Comparison of ENCODE assay signal across 5 fruit fly cellular contexts in genomic region chr2L:8104094-8104493, dm6.
TF ChIP-seq lines count a peak whose summit lies in the region.

No protein-coding gene starts in this region.

- TF ChIP-seq CTCF in whole organism, embryonic (GFP tag; optimal IDR thresholded peaks at IDR 0.05; lab: Kevin White, UChicago) = no peak

TF ChIP-seq in whole organism, 6 proteins besides CTCF, POLR2A, EP300 and RAD21:
- TF ChIP-seq CG8478 (optimal IDR thresholded peaks at IDR 0.05; lab: Kevin White, UChicago) (peak; percentile 49), Dll (optimal IDR thresholded peaks at IDR 0.05; lab: Kevin White, UChicago) (no peak), psq (optimal IDR thresholded peaks at IDR 0.05; lab: Kevin White, UChicago) (no peak), usp (GFP tag; optimal IDR thresholded peaks at IDR 0.05; lab: Kevin White, UChicago) (no peak), pan (optimal IDR thresholded peaks at IDR 0.05; lab: Kevin White, UChicago) (no peak), EcR (GFP tag; optimal IDR thresholded peaks at IDR 0.05; lab: Kevin White, UChicago) (no peak)

TF ChIP-seq in whole organism, adult, 20 proteins besides CTCF, POLR2A, EP300 and RAD21:
- TF ChIP-seq cic (GFP tag; optimal IDR thresholded peaks at IDR 0.05; lab: Kevin White, UChicago) = peak; percentile 36
- TF ChIP-seq Crg-1 (GFP tag; optimal IDR thresholded peaks at IDR 0.05; lab: Kevin White, UChicago) = peak; percentile 15
- no peak for TF ChIP-seq bab1 (GFP tag; optimal IDR thresholded peaks at IDR 0.05; lab: Kevin White, UChicago)
- no peak for TF ChIP-seq CG11617 (GFP tag; optimal IDR thresholded peaks at IDR 0.05; lab: Kevin White, UChicago)
- no peak for TF ChIP-seq kay (GFP tag; lab: Kevin White, UChicago; ENCODE audit: borderline replicate concordance)
- peak; percentile 8 for TF ChIP-seq pad (GFP tag; optimal IDR thresholded peaks at IDR 0.05; lab: Kevin White, UChicago)
- TF ChIP-seq CG12768 (GFP tag; optimal IDR thresholded peaks at IDR 0.05; lab: Kevin White, UChicago) = peak; percentile 41
- TF ChIP-seq CG7045 (GFP tag; optimal IDR thresholded peaks at IDR 0.05; lab: Kevin White, UChicago) = no peak
- no peak for TF ChIP-seq tj (GFP tag; optimal IDR thresholded peaks at IDR 0.05; lab: Kevin White, UChicago)

TF ChIP-seq in whole organism, embryonic, 481 proteins besides CTCF, POLR2A, EP300 and RAD21 (continues in another document):
- TF ChIP-seq Aef1 (GFP tag; IDR thresholded peaks at IDR 0.05; lab: Robert Waterston, UW) = peak; percentile 64; the same call in 2 of the 3 replicates
- TF ChIP-seq CG11723 (GFP tag; optimal IDR thresholded peaks at IDR 0.05; lab: Kevin White, UChicago) = no peak
- TF ChIP-seq Eip74EF (GFP tag; optimal IDR thresholded peaks at IDR 0.05; lab: Kevin White, UChicago) = peak in 1 of 2 experiments; percentile 11
- TF ChIP-seq Hr51 (GFP tag; optimal IDR thresholded peaks at IDR 0.05; lab: Kevin White, UChicago) = no peak
- TF ChIP-seq crc (GFP tag; optimal IDR thresholded peaks at IDR 0.05; lab: Kevin White, UChicago) = no peak
- no peak for TF ChIP-seq CG3838 (GFP tag; optimal IDR thresholded peaks at IDR 0.05; lab: Kevin White, UChicago)
- TF ChIP-seq TFAM (GFP tag; optimal IDR thresholded peaks at IDR 0.05; lab: Kevin White, UChicago) = no peak
- TF ChIP-seq Hr39 (optimal IDR thresholded peaks at IDR 0.05; lab: Kevin White, UChicago) = no peak
- TF ChIP-seq CG32772 (GFP tag; IDR thresholded peaks at IDR 0.05; lab: Robert Waterston, UW) = no peak
- TF ChIP-seq Dip3 (GFP tag; optimal IDR thresholded peaks at IDR 0.05; lab: Kevin White, UChicago) = no peak
- no peak for TF ChIP-seq gcm2 (GFP tag; optimal IDR thresholded peaks at IDR 0.05; lab: Kevin White, UChicago)
- TF ChIP-seq chn (GFP tag; optimal IDR thresholded peaks at IDR 0.05; lab: Kevin White, UChicago) = no peak
- no peak for TF ChIP-seq CG12071 (GFP tag; optimal IDR thresholded peaks at IDR 0.05; lab: Kevin White, UChicago)
- TF ChIP-seq ash1 (GFP tag; optimal IDR thresholded peaks at IDR 0.05; lab: Kevin White, UChicago) = no peak
- TF ChIP-seq unc-4 (GFP tag; IDR thresholded peaks at IDR 0.05; lab: Robert Waterston, UW; ENCODE audit: partially characterized antibody) = no peak
- no peak for TF ChIP-seq pum (GFP tag; optimal IDR thresholded peaks at IDR 0.05; lab: Kevin White, UChicago)
- peak; percentile 92 for TF ChIP-seq Awh (GFP tag; IDR thresholded peaks at IDR 0.05; lab: Robert Waterston, UW)
- no peak for TF ChIP-seq CG7839 (tag; optimal IDR thresholded peaks at IDR 0.05; lab: Kevin White, UChicago)
- TF ChIP-seq CG2712 (tag; optimal IDR thresholded peaks at IDR 0.05; lab: Kevin White, UChicago) = no peak
- no peak for TF ChIP-seq dpn (GFP tag; optimal IDR thresholded peaks at IDR 0.05; lab: Kevin White, UChicago)
- no peak for TF ChIP-seq CG31224 (GFP tag; IDR thresholded peaks at IDR 0.05; lab: Robert Waterston, UW)
- peak; percentile 88 for TF ChIP-seq vvl (GFP tag; IDR thresholded peaks at IDR 0.05; lab: Robert Waterston, UW)
- no peak for TF ChIP-seq run (tag; optimal IDR thresholded peaks at IDR 0.05; lab: Kevin White, UChicago)
- no peak for TF ChIP-seq CG11696 (GFP tag; IDR thresholded peaks at IDR 0.05; lab: Robert Waterston, UW)
- TF ChIP-seq Med (GFP tag; lab: Kevin White, UChicago) = peak; percentile 66
- TF ChIP-seq fd96Cb (tag; optimal IDR thresholded peaks at IDR 0.05; lab: Kevin White, UChicago) = no peak
- no peak; the same call in 1 of the 2 replicates for TF ChIP-seq gsb (GFP tag; IDR thresholded peaks at IDR 0.05; lab: Robert Waterston, UW)

TF ChIP-seq in whole organism, prepupa, 60 proteins besides CTCF, POLR2A, EP300 and RAD21:
- no peak for TF ChIP-seq CG4318 (GFP tag; optimal IDR thresholded peaks at IDR 0.05; lab: Kevin White, UChicago)
- peak; percentile 17 for TF ChIP-seq vri (GFP tag; optimal IDR thresholded peaks at IDR 0.05; lab: Kevin White, UChicago)

TF ChIP-seq in whole organism, wandering third instar larva, 38 proteins besides CTCF, POLR2A, EP300 and RAD21:
- TF ChIP-seq Vsx2 (GFP tag; optimal IDR thresholded peaks at IDR 0.05; lab: Kevin White, UChicago; ENCODE audit: partially characterized antibody) (peak; percentile 97), Hr83 (GFP tag; optimal IDR thresholded peaks at IDR 0.05; lab: Kevin White, UChicago; ENCODE audit: poor library complexity, severe bottlenecking) (no peak), usp (GFP tag; optimal IDR thresholded peaks at IDR 0.05; lab: Kevin White, UChicago) (no peak), Jra (GFP tag; optimal IDR thresholded peaks at IDR 0.05; lab: Kevin White, UChicago) (no peak), pan (optimal IDR thresholded peaks at IDR 0.05; lab: Kevin White, UChicago) (no peak), Rel (GFP tag; optimal IDR thresholded peaks at IDR 0.05; lab: Kevin White, UChicago) (no peak), Rel (tag; optimal IDR thresholded peaks at IDR 0.05; lab: Kevin White, UChicago) (no peak), dl (GFP tag; optimal IDR thresholded peaks at IDR 0.05; lab: Kevin White, UChicago; ENCODE audit: insufficient read depth in 1 of 2, partially characterized antibody in 2 of 2) (peak in 1 of 2 experiments; percentile 47), Dif (GFP tag; optimal IDR thresholded peaks at IDR 0.05; lab: Kevin White, UChicago; ENCODE audit: partially characterized antibody) (peak; percentile 65)
TF ChIP-seq in whole organism, wandering third instar larva: peak in this region for 3.
